Fruit fly (Drosophila melanogaster) S2 (cell line): Measurements from ENCODE around the gene Atat.

Source experiments
- CG8478 ChIP-seq: fragments of >200 bp; optimal IDR thresholded peaks from 2 replicates; lab custom pipeline; 2018
- CTCF ChIP-seq, 2 experiments: fragments of >200 bp; optimal IDR thresholded peaks; 2 replicates each; lab custom pipeline; 2018

- TF ChIP-seq CG8478 (lab: Kevin White, UChicago) (no peak), CTCF (optimal IDR thresholded peaks at IDR 0.05; lab: Kevin White, UChicago) (peak in 1 of 2 experiments; percentile 10)
Observed at dm6 chr3L:9399013-9399750, 27.4 kb downstream of the Atat start, which contains the start of gene CG4080.
